Worm (Caenorhabditis elegans) whole organism, L4 larva: Measurements from ENCODE around the gene F53A9.6.

Source experiments
- D1046.2 ChIP-seq: fragments of 200-800 bp; sonication (Bioruptor generic); IDR thresholded peaks from 2 replicates; pipeline ENCODE4 v1.3.6; 2022; ENCODE audit warnings: missing genetic modification characterization, missing compliant biosample characterization
- F44E2.7 ChIP-seq: fragments of 200-800 bp; sonication (Bioruptor generic); IDR thresholded peaks from 2 replicates; pipeline ENCODE4 v2.1.2; 2022; ENCODE audit warnings: missing genetic modification characterization, missing compliant biosample characterization
- F49E8.2 ChIP-seq: sonication (generic microtip); optimal IDR thresholded peaks from 2 replicates; lab custom pipeline; 2016; ENCODE audit warnings: missing compliant biosample characterization, mild to moderate bottlenecking, missing genetic modification characterization, borderline replicate concordance
- R02D3.7 ChIP-seq: fragments of 150-350 bp; sonication (generic microtip); optimal IDR thresholded peaks from 3 replicates; lab custom pipeline; 2014; ENCODE audit warnings: missing biosample characterization, missing genetic modification characterization
- T20F7.1 ChIP-seq: fragments of 200-800 bp; sonication (Bioruptor generic); optimal IDR thresholded peaks from 2 replicates; lab custom pipeline; 2018; ENCODE audit warnings: mild to moderate bottlenecking, missing genetic modification characterization, missing compliant biosample characterization
- T26A8.4 ChIP-seq: fragments of 200-800 bp; sonication (Bioruptor generic); IDR thresholded peaks from 2 replicates; pipeline ENCODE4 v1.3.6; 2022; ENCODE audit warnings: missing genetic modification characterization, missing compliant biosample characterization
- Y105C5A.15 ChIP-seq: fragments of 200-800 bp; sonication (Bioruptor generic); IDR thresholded peaks from 2 replicates; pipeline ENCODE4 v1.3.6; 2022; ENCODE audit warnings: missing genetic modification characterization, missing compliant biosample characterization
- Y48G9A.11 ChIP-seq: fragments of 200-800 bp; sonication (Bioruptor generic); IDR thresholded peaks from 2 replicates; pipeline ENCODE4 v1.3.6; 2022; ENCODE audit warnings: missing genetic modification reagents, missing genetic modification characterization, missing compliant biosample characterization
- Y75B8A.6 ChIP-seq: fragments of 200-800 bp; sonication (Bioruptor generic); IDR thresholded peaks from 2 replicates; pipeline ENCODE4 v1.3.6; 2022; ENCODE audit warnings: missing genetic modification reagents, missing genetic modification characterization, missing compliant biosample characterization
- ZK546.5 ChIP-seq, 2 experiments: sonication (generic microtip); optimal IDR thresholded peaks; 2 replicates each; lab custom pipeline; 2017; ENCODE audit warnings: missing biosample characterization in 2 of 2, missing genetic modification characterization in 2 of 2
- aha-1 ChIP-seq: fragments of 150-350 bp; peaks from one replicate; lab custom pipeline; 2014; ENCODE audit warnings: missing biosample characterization, missing genetic modification characterization
- ama-1 ChIP-seq: fragments of 150-350 bp; optimal IDR thresholded peaks from 2 replicates; lab custom pipeline; 2014; ENCODE audit warnings: inconsistent platforms, mixed read lengths
- arid-1 ChIP-seq: fragments of 200-800 bp; sonication (Bioruptor generic); conservative IDR thresholded peaks from 2 replicates; pipeline ENCODE4 v1.3.6; 2022; ENCODE audit warnings: missing genetic modification reagents, missing genetic modification characterization, missing compliant biosample characterization
- attf-4 ChIP-seq: sonication (generic microtip); optimal IDR thresholded peaks from 3 replicates; lab custom pipeline; 2017; ENCODE audit warnings: missing biosample characterization, missing genetic modification characterization
- ceh-20 ChIP-seq: fragments of 200-800 bp; sonication (Bioruptor generic); IDR thresholded peaks from 2 replicates; pipeline ENCODE4 v1.3.6; 2022; ENCODE audit warnings: missing genetic modification reagents, missing genetic modification characterization, missing compliant biosample characterization
- daf-12 ChIP-seq: fragments of 150-350 bp; optimal IDR thresholded peaks from 2 replicates; lab custom pipeline; 2014; ENCODE audit warnings: missing biosample characterization, missing genetic modification reagents, missing genetic modification characterization
- daf-16 ChIP-seq, 3 experiments: sonication (generic microtip); optimal IDR thresholded peaks; 2 replicates each; lab custom pipeline; 2016 to 2017; ENCODE audit warnings: missing genetic modification characterization in 3 of 3, missing genetic modification reagents in 3 of 3, mild to moderate bottlenecking in 2 of 3, missing compliant biosample characterization in 2 of 3, missing biosample characterization in 1 of 3, moderate library complexity in 1 of 3
- daf-8 ChIP-seq: fragments of 200-800 bp; sonication (Bioruptor generic); IDR thresholded peaks from 2 replicates; pipeline ENCODE4 v1.3.6; 2022; ENCODE audit warnings: missing genetic modification characterization, missing compliant biosample characterization
- dmd-6 ChIP-seq: fragments of 200-800 bp; sonication (Bioruptor generic); IDR thresholded peaks from 2 replicates; pipeline ENCODE4 v1.3.6; 2022; ENCODE audit warnings: missing genetic modification reagents, missing genetic modification characterization, missing compliant biosample characterization
- dmd-9 ChIP-seq: fragments of 200-800 bp; sonication (Bioruptor generic); IDR thresholded peaks from 2 replicates; pipeline ENCODE4 v1.3.6; 2022; ENCODE audit warnings: missing genetic modification reagents, missing genetic modification characterization, missing compliant biosample characterization
- dve-1 ChIP-seq: sonication (generic microtip); optimal IDR thresholded peaks from 2 replicates; lab custom pipeline; 2017; ENCODE audit warnings: antibody characterized with exemption, mild to moderate bottlenecking, missing genetic modification characterization, missing compliant biosample characterization; ENCODE audit not compliant: insufficient read depth
- fos-1 ChIP-seq: fragments of 150-350 bp; optimal IDR thresholded peaks from 2 replicates; lab custom pipeline; 2014; ENCODE audit warnings: missing biosample characterization, missing genetic modification characterization
- hlh-30 ChIP-seq: sonication (generic microtip); optimal IDR thresholded peaks from 2 replicates; lab custom pipeline; 2017; ENCODE audit warnings: antibody characterized with exemption, mild to moderate bottlenecking, missing genetic modification characterization, missing compliant biosample characterization; ENCODE audit not compliant: insufficient read depth
- lin-13 ChIP-seq: fragments of 150-350 bp; optimal IDR thresholded peaks from 2 replicates; lab custom pipeline; 2014; ENCODE audit warnings: missing biosample characterization, missing genetic modification reagents, missing genetic modification characterization
- lin-29 ChIP-seq: fragments of 200-800 bp; sonication (Bioruptor generic); IDR thresholded peaks from 2 replicates; pipeline ENCODE4 v1.3.6; 2022; ENCODE audit warnings: missing genetic modification reagents, missing genetic modification characterization, missing compliant biosample characterization
- lir-3 ChIP-seq: sonication (generic microtip); optimal IDR thresholded peaks from 2 replicates; lab custom pipeline; 2016; ENCODE audit warnings: mild to moderate bottlenecking, missing genetic modification characterization, missing compliant biosample characterization
- madf-5 ChIP-seq, 2 experiments: fragments of 200-800 bp; sonication (Bioruptor generic); IDR thresholded peaks; 2 replicates each; pipeline ENCODE4 v1.3.6; 2022; ENCODE audit warnings: missing compliant biosample characterization in 2 of 2, missing genetic modification characterization in 2 of 2
- mdl-1 ChIP-seq, 2 experiments: fragments of 150-350 bp in 1 of 2; sonication (generic microtip) in 1 of 2; optimal IDR thresholded peaks; 2 replicates each; lab custom pipeline; 2014 to 2017; ENCODE audit warnings: missing biosample characterization in 2 of 2, missing genetic modification characterization in 2 of 2
- nhr-10 ChIP-seq: fragments of 150-350 bp; optimal IDR thresholded peaks from 2 replicates; lab custom pipeline; 2014; ENCODE audit warnings: missing biosample characterization, missing genetic modification characterization
- nhr-111 ChIP-seq: fragments of 200-800 bp; sonication (Bioruptor generic); optimal IDR thresholded peaks from 2 replicates; lab custom pipeline; 2018; ENCODE audit warnings: mild to moderate bottlenecking, missing genetic modification characterization, missing compliant biosample characterization
- nhr-237 ChIP-seq: sonication (generic microtip); optimal IDR thresholded peaks from 2 replicates; lab custom pipeline; 2017; ENCODE audit warnings: missing biosample characterization, missing genetic modification characterization
- nhr-25 ChIP-seq: sonication (generic microtip); optimal IDR thresholded peaks from 2 replicates; lab custom pipeline; 2017; ENCODE audit warnings: missing genetic modification characterization, mild to moderate bottlenecking, missing compliant biosample characterization, antibody characterized with exemption, moderate library complexity, borderline replicate concordance; ENCODE audit not compliant: insufficient read depth
- nhr-28 ChIP-seq: fragments of 150-350 bp; optimal IDR thresholded peaks from 2 replicates; lab custom pipeline; 2014; ENCODE audit warnings: missing biosample characterization, missing genetic modification characterization
- nhr-41 ChIP-seq: fragments of 200-800 bp; sonication (Bioruptor generic); IDR thresholded peaks from 2 replicates; pipeline ENCODE4 v1.3.6; 2022; ENCODE audit warnings: missing genetic modification reagents, missing genetic modification characterization, missing compliant biosample characterization
- nhr-77 ChIP-seq: fragments of 150-350 bp; optimal IDR thresholded peaks from 2 replicates; lab custom pipeline; 2014; ENCODE audit warnings: missing biosample characterization, missing genetic modification characterization
- pha-4 ChIP-seq, 2 experiments: fragments of 150-350 bp in 1 of 2; fragments of 200-800 bp in 1 of 2; sonication (Bioruptor generic) in 1 of 2; IDR thresholded peaks in 1 of 2; optimal IDR thresholded peaks in 1 of 2; 2 replicates each; pipeline versions ENCODE4 v1.3.6 to Lab custom; 2014 to 2022; ENCODE audit warnings: missing genetic modification characterization in 2 of 2, missing genetic modification reagents in 2 of 2, missing biosample characterization in 1 of 2, missing compliant biosample characterization in 1 of 2
- php-3 ChIP-seq: fragments of 200-800 bp; sonication (Bioruptor generic); IDR thresholded peaks from 2 replicates; pipeline ENCODE4 v1.3.6; 2022; ENCODE audit warnings: missing genetic modification reagents, missing genetic modification characterization, missing compliant biosample characterization
- rbr-2 ChIP-seq: sonication (generic microtip); optimal IDR thresholded peaks from 2 replicates; lab custom pipeline; 2016; ENCODE audit warnings: missing genotype, missing genetic modification characterization, missing compliant biosample characterization
- sdz-12 ChIP-seq: fragments of 200-800 bp; sonication (Bioruptor generic); optimal IDR thresholded peaks from 2 replicates; lab custom pipeline; 2018; ENCODE audit warnings: mild to moderate bottlenecking, missing genetic modification characterization, missing compliant biosample characterization
- snpc-4 ChIP-seq: fragments of 150-350 bp; optimal IDR thresholded peaks from 2 replicates; lab custom pipeline; 2014; ENCODE audit warnings: missing biosample characterization, missing genetic modification characterization
- tra-1 ChIP-seq: fragments of 200-800 bp; sonication (Bioruptor generic); IDR thresholded peaks from 2 replicates; pipeline ENCODE4 v1.3.6; 2022; ENCODE audit warnings: missing genetic modification reagents, missing genetic modification characterization, missing compliant biosample characterization
- unc-39 ChIP-seq: sonication (generic microtip); optimal IDR thresholded peaks from 2 replicates; lab custom pipeline; 2017; ENCODE audit warnings: missing biosample characterization, missing genetic modification characterization
- unc-62 ChIP-seq, 3 experiments: fragments of 150-350 bp in 1 of 3; sonication (generic microtip); optimal IDR thresholded peaks in 2 of 3; peaks in 1 of 3; 1 replicate in 1 of 3; 2 replicates in 2 of 3; lab custom pipeline; 2014 to 2017; ENCODE audit warnings: missing biosample characterization in 3 of 3, missing genetic modification characterization in 3 of 3, missing genetic modification reagents in 3 of 3, missing genotype in 1 of 3
- zag-1 ChIP-seq: fragments of 150-350 bp; optimal IDR thresholded peaks from 2 replicates; lab custom pipeline; 2014; ENCODE audit warnings: missing biosample characterization, missing genetic modification characterization
- zip-11 ChIP-seq: fragments of 200-800 bp; sonication (Bioruptor generic); IDR thresholded peaks from 2 replicates; pipeline ENCODE4 v1.3.6; 2022; ENCODE audit warnings: missing genetic modification characterization, missing compliant biosample characterization
- zip-2 ChIP-seq: fragments of 150-350 bp; optimal IDR thresholded peaks from 2 replicates; lab custom pipeline; 2014; ENCODE audit warnings: missing biosample characterization, missing genetic modification characterization
- ztf-7 ChIP-seq: fragments of 150-350 bp; optimal IDR thresholded peaks from 2 replicates; lab custom pipeline; 2014; ENCODE audit warnings: missing biosample characterization, missing genetic modification characterization

F53A9.6 gene

ce11 chrX:8718153-8718552 lies 4.5 kb upstream of the F53A9.6 start:
- TF ChIP-seq Y48G9A.11 (GFP tag; lab: Robert Waterston, UW) (no peak), zag-1 (tag; lab: Kevin White, UChicago) (no peak), php-3 (peak; percentile 28; the same call in 1 of the 2 replicates), F44E2.7 (no peak), madf-5 (GFP tag; IDR thresholded peaks at IDR 0.05; lab: Robert Waterston, UW) (no peak), unc-39 (tag; lab: Kevin White, UChicago) (no peak), T26A8.4 (GFP tag; lab: Robert Waterston, UW) (0 out of 2 replicates have a peak, but pooled peaks have one; percentile 10), aha-1 (tag; lab: Kevin White, UChicago) (no peak), dve-1 (peak; percentile 69), hlh-30 (tag; lab: Kevin White, UChicago) (no peak), zip-11 (GFP tag; lab: Robert Waterston, UW) (no peak), snpc-4 (tag; lab: Kevin White, UChicago) (no peak), Y75B8A.6 (GFP tag; lab: Robert Waterston, UW) (no peak), dmd-6 (no peak), zip-2 (tag; lab: Kevin White, UChicago) (no peak), nhr-10 (tag; lab: Kevin White, UChicago) (no peak), nhr-77 (tag; lab: Kevin White, UChicago) (peak; percentile 93), ceh-20 (GFP tag; lab: Robert Waterston, UW) (no peak), arid-1 (no peak), daf-16 (GFP tag; optimal IDR thresholded peaks at IDR 0.05; lab: Kevin White, UChicago) (no peak), daf-16 (tag; optimal IDR thresholded peaks at IDR 0.05; lab: Kevin White, UChicago) (peak; percentile 71), R02D3.7 (tag; lab: Kevin White, UChicago) (no peak), pha-4 (GFP tag; IDR thresholded peaks at IDR 0.05; lab: Robert Waterston, UW) (0 out of 2 replicates have a peak, but pooled peaks have one; percentile 13), pha-4 (tag; optimal IDR thresholded peaks at IDR 0.05; lab: Kevin White, UChicago) (no peak), nhr-25 (no peak), T20F7.1 (GFP tag; lab: Kevin White, UChicago) (peak; percentile 34), fos-1 (tag; lab: Kevin White, UChicago) (peak; percentile 20), Y105C5A.15 (GFP tag; lab: Robert Waterston, UW) (no peak), nhr-28 (peak; percentile 42), attf-4 (tag; lab: Kevin White, UChicago) (no peak), lin-13 (GFP tag; lab: Kevin White, UChicago) (no peak)

- TF ChIP-seq unc-62 (GFP tag; optimal IDR thresholded peaks at IDR 0.05 in 1 of 2; lab: Kevin White, UChicago) (peak in 1 of 2 experiments; percentile 60), unc-62 (tag; optimal IDR thresholded peaks at IDR 0.05; lab: Kevin White, UChicago) (no peak), aha-1 (tag; lab: Kevin White, UChicago) (peak; percentile 25), mdl-1 (tag; optimal IDR thresholded peaks at IDR 0.05; lab: Kevin White, UChicago) (no peak), dve-1 (peak; percentile 13)
Measured at ce11 chrX:8716822-8717221, 3.2 kb upstream of the F53A9.6 start, which contains the start of gene F53A9.7. Gene F53A9.7, minus strand, starts transcription at chrX:8716922.

ce11 chrX:8714845-8715244 lies 1.2 kb upstream of the F53A9.6 start:
- TF ChIP-seq ztf-7 (tag; lab: Kevin White, UChicago), result no peak
- TF ChIP-seq ama-1 (lab: Kevin White, UChicago), result no peak
- TF ChIP-seq nhr-41 (GFP tag; lab: Robert Waterston, UW), result no peak
- TF ChIP-seq ZK546.5 (tag; optimal IDR thresholded peaks at IDR 0.05; lab: Kevin White, UChicago), result no peak
- TF ChIP-seq dmd-9 (GFP tag; lab: Robert Waterston, UW), result no peak
- no peak for TF ChIP-seq F49E8.2 (tag; lab: Kevin White, UChicago)
- peak; percentile 42 for TF ChIP-seq dve-1
- no peak for TF ChIP-seq nhr-28
- TF ChIP-seq rbr-2 (tag; lab: Kevin White, UChicago), result no peak
- TF ChIP-seq lin-29 (GFP tag; lab: Robert Waterston, UW), result no peak
- TF ChIP-seq dmd-6, result peak; percentile 42
- TF ChIP-seq lir-3 (tag; lab: Kevin White, UChicago), result no peak
- TF ChIP-seq nhr-111 (GFP tag; lab: Kevin White, UChicago), result no peak
- TF ChIP-seq daf-16 (GFP tag; optimal IDR thresholded peaks at IDR 0.05; lab: Kevin White, UChicago), result no peak
- TF ChIP-seq daf-16 (tag; optimal IDR thresholded peaks at IDR 0.05; lab: Kevin White, UChicago), result peak; percentile 66
- no peak for TF ChIP-seq R02D3.7 (tag; lab: Kevin White, UChicago)
- TF ChIP-seq nhr-237 (tag; lab: Kevin White, UChicago), result no peak
- no peak for TF ChIP-seq daf-12 (tag; lab: Kevin White, UChicago)
- no peak for TF ChIP-seq T26A8.4 (GFP tag; lab: Robert Waterston, UW)
- no peak for TF ChIP-seq snpc-4 (tag; lab: Kevin White, UChicago)
- TF ChIP-seq D1046.2 (GFP tag; lab: Robert Waterston, UW), result no peak
- TF ChIP-seq sdz-12 (GFP tag; lab: Kevin White, UChicago), result no peak
- no peak for TF ChIP-seq unc-39 (tag; lab: Kevin White, UChicago)
- no peak for TF ChIP-seq daf-8 (GFP tag; lab: Robert Waterston, UW)
- TF ChIP-seq tra-1 (GFP tag; lab: Robert Waterston, UW), result no peak
